Worm (Caenorhabditis elegans) whole organism, mixed stage, embryonic: ENCODE results near the gene mam-4.

Source experiments
- bed-3 ChIP-seq: fragments of 200-800 bp; sonication (Bioruptor generic); optimal IDR thresholded peaks from 3 replicates; lab custom pipeline; 2018; ENCODE audit warnings: mild to moderate bottlenecking, missing genetic modification characterization, moderate library complexity, missing compliant biosample characterization
- ces-1 ChIP-seq: fragments of 150-350 bp; optimal IDR thresholded peaks from 2 replicates; lab custom pipeline; 2014; ENCODE audit warnings: missing biosample characterization, missing genetic modification reagents, missing genetic modification characterization
- elt-3 ChIP-seq: fragments of 150-350 bp; optimal IDR thresholded peaks from 2 replicates; lab custom pipeline; 2014; ENCODE audit warnings: missing biosample characterization, missing genetic modification characterization
- nhr-237 ChIP-seq: fragments of 150-350 bp; optimal IDR thresholded peaks from 2 replicates; lab custom pipeline; 2014; ENCODE audit warnings: missing biosample characterization, missing genetic modification characterization
- nhr-28 ChIP-seq: fragments of 150-350 bp; optimal IDR thresholded peaks from 2 replicates; lab custom pipeline; 2014; ENCODE audit warnings: missing biosample characterization, missing genetic modification characterization
- sem-2 ChIP-seq: fragments of 200-800 bp; sonication (Bioruptor generic); optimal IDR thresholded peaks from 2 replicates; lab custom pipeline; 2018; ENCODE audit warnings: mild to moderate bottlenecking, missing genetic modification characterization, missing compliant biosample characterization
- unc-62 ChIP-seq: fragments of 150-350 bp; optimal IDR thresholded peaks from 2 replicates; lab custom pipeline; 2014; ENCODE audit warnings: missing biosample characterization, missing genetic modification reagents, missing genetic modification characterization

ce11 chrV:11263025-11263424, 15.1 kb downstream of the mam-4 start, which contains the start of gene F07B10.4:
- TF ChIP-seq ces-1 (GFP tag; lab: Kevin White, UChicago) (no peak), unc-62 (no peak), sem-2 (GFP tag; lab: Kevin White, UChicago) (no peak), nhr-237 (tag; lab: Kevin White, UChicago) (no peak), elt-3 (tag; lab: Kevin White, UChicago) (no peak), bed-3 (GFP tag; lab: Kevin White, UChicago) (no peak), nhr-28 (no peak)
